Worm (Caenorhabditis elegans): Measurements from ENCODE around the gene C31B8.12.

DNA sequence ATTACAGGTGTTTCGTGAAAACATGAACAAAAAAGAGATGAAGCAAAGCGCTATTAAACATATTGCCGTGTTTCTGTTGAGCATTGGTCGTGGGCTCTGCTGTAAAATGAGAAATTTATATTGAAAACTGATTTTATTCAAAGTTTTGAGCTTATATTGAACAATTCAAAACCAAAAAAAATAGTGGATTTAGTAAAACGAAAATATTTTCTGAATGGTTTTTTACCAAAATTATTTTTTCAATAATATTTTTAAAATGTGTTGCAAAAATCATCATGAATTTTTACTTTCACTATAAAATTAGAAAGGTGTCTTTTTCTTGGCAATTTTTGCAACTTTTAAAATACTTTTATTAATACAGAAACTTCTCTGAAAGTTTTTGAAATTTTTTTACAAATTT lies 24.2 kb downstream of the C31B8.12 start, which contains the start of gene C31B8.7:
- TF ChIP-seq F10B5.3 (tag; optimal IDR thresholded peaks at IDR 0.05) (no peak), snpc-4 (tag; optimal IDR thresholded peaks at IDR 0.05) (no peak), egl-27 (tag; optimal IDR thresholded peaks at IDR 0.05) (no peak), dve-1 (tag; optimal IDR thresholded peaks at IDR 0.05; ENCODE audit: insufficient read depth) (no peak), zag-1 (tag; optimal IDR thresholded peaks at IDR 0.05) (no peak), dpl-1 (GFP tag; optimal IDR thresholded peaks at IDR 0.05) (no peak), ceh-82 (tag; optimal IDR thresholded peaks at IDR 0.05) (no peak), unc-39 (tag; optimal IDR thresholded peaks at IDR 0.05) (no peak), zip-11 (GFP tag; IDR thresholded peaks at IDR 0.05) (no peak), nhr-48 (tag; optimal IDR thresholded peaks at IDR 0.05) (no peak), ces-1 (GFP tag; optimal IDR thresholded peaks at IDR 0.05) (no peak), nhr-28 (tag; optimal IDR thresholded peaks at IDR 0.05) (no peak), ztf-11 (tag; optimal IDR thresholded peaks at IDR 0.05) (no peak)
